Fruit fly (Drosophila melanogaster) whole organism, embryonic: ENCODE data around the gene CG7728.

ENCODE experiments used
- Aef1 ChIP-seq: fragments of 200-800 bp; sonication (Bioruptor generic); IDR thresholded peaks from 3 replicates; pipeline ENCODE4 v1.3.6; 2022; ENCODE audit warnings: missing biosample characterization, missing genetic modification characterization
- B-H2 ChIP-seq: fragments of 200-800 bp; sonication (Bioruptor generic); optimal IDR thresholded peaks from 2 replicates; lab custom pipeline; 2018; ENCODE audit warnings: missing biosample characterization, mild to moderate bottlenecking, missing genetic modification characterization
- C15 ChIP-seq: fragments of 200-800 bp; sonication (Bioruptor generic); IDR thresholded peaks from 3 replicates; pipeline ENCODE4 v1.3.6; 2022; ENCODE audit warnings: missing biosample characterization, missing genetic modification characterization
- CG10147 ChIP-seq: fragments of 200-800 bp; sonication (Bioruptor generic); optimal IDR thresholded peaks from 2 replicates; lab custom pipeline; 2019; ENCODE audit warnings: missing biosample characterization, mild to moderate bottlenecking, missing genetic modification characterization, moderate library complexity
- CG10274 ChIP-seq: fragments of 200-800 bp; sonication (Bioruptor generic); optimal IDR thresholded peaks from 3 replicates; lab custom pipeline; 2017; ENCODE audit warnings: missing biosample characterization, mild to moderate bottlenecking, missing genetic modification characterization
- CG11560 ChIP-seq: fragments of 200-800 bp; sonication (Bioruptor generic); IDR thresholded peaks from 3 replicates; pipeline ENCODE4 v1.3.6; 2022; ENCODE audit warnings: missing biosample characterization, missing genetic modification characterization
- CG11695 ChIP-seq: fragments of 200-800 bp; sonication (Bioruptor generic); IDR thresholded peaks from 3 replicates; pipeline ENCODE4 v1.3.6; 2022; ENCODE audit warnings: missing biosample characterization, missing genetic modification characterization
- CG11696 ChIP-seq: fragments of 200-800 bp; sonication (Bioruptor generic); IDR thresholded peaks from 2 replicates; pipeline ENCODE4 v1.3.6; 2022; ENCODE audit warnings: missing biosample characterization, missing genetic modification characterization
- CG12071 ChIP-seq: fragments of 200-800 bp; sonication (Bioruptor generic); optimal IDR thresholded peaks from 3 replicates; lab custom pipeline; 2018; ENCODE audit warnings: missing biosample characterization, mild to moderate bottlenecking, missing genetic modification characterization
- CG12155 ChIP-seq: fragments of 200-800 bp; sonication (Bioruptor generic); optimal IDR thresholded peaks from 3 replicates; lab custom pipeline; 2016; ENCODE audit warnings: missing biosample characterization, missing genetic modification characterization
- CG12219 ChIP-seq: fragments of 200-800 bp; sonication (Bioruptor generic); optimal IDR thresholded peaks from 3 replicates; lab custom pipeline; 2018; ENCODE audit warnings: missing biosample characterization, mild to moderate bottlenecking, missing genetic modification characterization
- CG12659 ChIP-seq: fragments of 200-800 bp; sonication (Bioruptor generic); optimal IDR thresholded peaks from 3 replicates; lab custom pipeline; 2017; ENCODE audit warnings: mild to moderate bottlenecking, missing biosample characterization, missing genetic modification reagents, missing genetic modification characterization
- CG15479 ChIP-seq: fragments of 200-800 bp; sonication (Bioruptor generic); optimal IDR thresholded peaks from 3 replicates; lab custom pipeline; 2019; ENCODE audit warnings: missing biosample characterization, mild to moderate bottlenecking, missing genetic modification characterization, moderate library complexity
- CG15601 ChIP-seq: fragments of 200-800 bp; sonication (Bioruptor generic); optimal IDR thresholded peaks from 3 replicates; lab custom pipeline; 2019; ENCODE audit warnings: missing biosample characterization, mild to moderate bottlenecking, missing genetic modification characterization, moderate library complexity
- CG1647 ChIP-seq: fragments of 200-800 bp; sonication (Bioruptor generic); optimal IDR thresholded peaks from 3 replicates; lab custom pipeline; 2016; ENCODE audit warnings: missing biosample characterization, missing genetic modification characterization
- CG17912 ChIP-seq: fragments of 200-800 bp; sonication (Bioruptor generic); optimal IDR thresholded peaks from 2 replicates; lab custom pipeline; 2018; ENCODE audit warnings: missing biosample characterization, mild to moderate bottlenecking, missing genetic modification characterization
- CG2199 ChIP-seq: fragments of 200-800 bp; sonication (Bioruptor generic); IDR thresholded peaks from 3 replicates; pipeline ENCODE4 v1.3.6; 2022; ENCODE audit warnings: missing biosample characterization, missing genetic modification characterization
- CG34422 ChIP-seq: fragments of 200-800 bp; sonication (Bioruptor generic); IDR thresholded peaks from 3 replicates; pipeline ENCODE4 v1.3.6; 2022; ENCODE audit warnings: missing biosample characterization, missing genetic modification characterization
- CG43689 ChIP-seq: fragments of 200-800 bp; sonication (Bioruptor generic); IDR thresholded peaks from 2 replicates; pipeline ENCODE4 v1.3.6; 2022; ENCODE audit warnings: missing biosample characterization, missing genetic modification characterization
- CG6683 ChIP-seq: fragments of 200-800 bp; sonication (Bioruptor generic); optimal IDR thresholded peaks from 2 replicates; lab custom pipeline; 2017; ENCODE audit warnings: missing biosample characterization, mild to moderate bottlenecking, missing genetic modification characterization, missing genetic modification reagents
- CG7928 ChIP-seq: fragments of 200-800 bp; sonication (Bioruptor generic); optimal IDR thresholded peaks from 2 replicates; lab custom pipeline; 2017; ENCODE audit warnings: missing biosample characterization, mild to moderate bottlenecking, missing genetic modification characterization
- CG8359 ChIP-seq: fragments of 200-800 bp; sonication (Bioruptor generic); optimal IDR thresholded peaks from 2 replicates; lab custom pipeline; 2017; ENCODE audit warnings: missing biosample characterization, mild to moderate bottlenecking, missing genetic modification characterization, borderline replicate concordance
- CG9609 ChIP-seq: fragments of 200-800 bp; sonication (Bioruptor generic); optimal IDR thresholded peaks from 3 replicates; lab custom pipeline; 2016; ENCODE audit warnings: missing biosample characterization, missing genetic modification characterization
- CrebB ChIP-seq: fragments of 200-800 bp; sonication (Bioruptor generic); optimal IDR thresholded peaks from 3 replicates; lab custom pipeline; 2018; ENCODE audit warnings: missing biosample characterization, mild to moderate bottlenecking, missing genetic modification characterization
- ERR ChIP-seq: fragments of 200-800 bp; sonication (Bioruptor generic); optimal IDR thresholded peaks from 2 replicates; lab custom pipeline; 2016; ENCODE audit warnings: missing biosample characterization, missing genetic modification characterization
- Elba2 ChIP-seq: fragments of 200-800 bp; sonication (Bioruptor generic); optimal IDR thresholded peaks from 3 replicates; lab custom pipeline; 2016; ENCODE audit warnings: missing biosample characterization, missing genetic modification characterization
- Ets97D ChIP-seq: fragments of 200-800 bp; sonication (Bioruptor generic); optimal IDR thresholded peaks from 3 replicates; lab custom pipeline; 2016; ENCODE audit warnings: missing biosample characterization, missing genetic modification characterization
- HHEX ChIP-seq: fragments of 200-800 bp; sonication (Bioruptor generic); optimal IDR thresholded peaks from 3 replicates; lab custom pipeline; 2017; ENCODE audit warnings: missing biosample characterization, mild to moderate bottlenecking, missing genetic modification characterization, missing genetic modification reagents
- Hey ChIP-seq: fragments of 200-800 bp; sonication (Bioruptor generic); optimal IDR thresholded peaks from 3 replicates; lab custom pipeline; 2018; ENCODE audit warnings: missing biosample characterization, mild to moderate bottlenecking, missing genetic modification characterization
- Hr39 ChIP-seq: fragments of >200 bp; optimal IDR thresholded peaks from 2 replicates; lab custom pipeline; 2017
- Hr78 ChIP-seq, 2 experiments: fragments of 200-800 bp in 1 of 2; fragments of >200 bp in 1 of 2; sonication (Bioruptor generic) in 1 of 2; optimal IDR thresholded peaks; 2 replicates each; lab custom pipeline; 2017 to 2019; ENCODE audit warnings: missing biosample characterization in 2 of 2, missing genetic modification characterization in 2 of 2, mild to moderate bottlenecking in 1 of 2, moderate library complexity in 1 of 2
- MESR4 ChIP-seq: fragments of 200-800 bp; sonication (Bioruptor generic); optimal IDR thresholded peaks from 2 replicates; lab custom pipeline; 2018; ENCODE audit warnings: missing biosample characterization, mild to moderate bottlenecking, missing genetic modification characterization, moderate library complexity
- Pdp1 ChIP-seq, 2 experiments: fragments of 200-800 bp; sonication (Bioruptor generic); optimal IDR thresholded peaks; 3 replicates each; lab custom pipeline; 2016; ENCODE audit warnings: missing biosample characterization in 2 of 2, missing genetic modification characterization in 2 of 2, mild to moderate bottlenecking in 1 of 2, moderate library complexity in 1 of 2
- Sox100B ChIP-seq: fragments of 200-800 bp; sonication (Bioruptor generic); optimal IDR thresholded peaks from 3 replicates; lab custom pipeline; 2018; ENCODE audit warnings: missing biosample characterization, mild to moderate bottlenecking, missing genetic modification characterization
- Ssrp ChIP-seq: fragments of 200-800 bp; sonication (Bioruptor generic); optimal IDR thresholded peaks from 2 replicates; lab custom pipeline; 2018; ENCODE audit warnings: missing biosample characterization, mild to moderate bottlenecking, missing genetic modification characterization, moderate library complexity
- Trl ChIP-seq, 3 experiments: fragments of >200 bp in 2 of 3; fragments of 200-800 bp in 1 of 3; sonication (Bioruptor generic) in 1 of 3; optimal IDR thresholded peaks; 2 replicates in 1 of 3; 3 replicates in 2 of 3; lab custom pipeline; 2016 to 2017; ENCODE audit warnings: missing biosample characterization in 1 of 3, missing genetic modification characterization in 1 of 3
- bbx ChIP-seq: fragments of 200-800 bp; sonication (Bioruptor generic); IDR thresholded peaks from 2 replicates; pipeline ENCODE4 v1.3.6; 2022; ENCODE audit warnings: missing biosample characterization, missing genetic modification characterization; ENCODE audit not compliant: partially characterized antibody
- btn ChIP-seq: fragments of 200-800 bp; sonication (Bioruptor generic); optimal IDR thresholded peaks from 2 replicates; lab custom pipeline; 2016; ENCODE audit warnings: missing biosample characterization, missing genetic modification characterization
- cato ChIP-seq: fragments of 200-800 bp; sonication (Bioruptor generic); optimal IDR thresholded peaks from 2 replicates; lab custom pipeline; 2016; ENCODE audit warnings: missing biosample characterization, missing genetic modification characterization, borderline replicate concordance
- emc ChIP-seq: fragments of 200-800 bp; sonication (Bioruptor generic); optimal IDR thresholded peaks from 2 replicates; lab custom pipeline; 2016; ENCODE audit warnings: missing biosample characterization, missing genetic modification characterization
- esg ChIP-seq: fragments of 200-800 bp; sonication (Bioruptor generic); conservative IDR thresholded peaks from 2 replicates; pipeline ENCODE4 v1.3.6; 2022; ENCODE audit warnings: missing biosample characterization, missing genetic modification characterization
- eve ChIP-seq, 2 experiments: fragments of >200 bp; optimal IDR thresholded peaks; 2 replicates each; lab custom pipeline; 2017; ENCODE audit warnings: missing biosample characterization in 2 of 2, missing genetic modification characterization in 2 of 2
- gem ChIP-seq: fragments of 200-800 bp; sonication (Bioruptor generic); optimal IDR thresholded peaks from 2 replicates; lab custom pipeline; 2019; ENCODE audit warnings: missing biosample characterization, mild to moderate bottlenecking, missing genetic modification characterization, moderate library complexity
- klu ChIP-seq: fragments of 200-800 bp; sonication (Bioruptor generic); IDR thresholded peaks from 2 replicates; pipeline ENCODE4 v1.3.6; 2022; ENCODE audit warnings: missing biosample characterization, missing genetic modification characterization
- knrl ChIP-seq: fragments of 200-800 bp; sonication (Bioruptor generic); IDR thresholded peaks from 3 replicates; pipeline ENCODE4 v1.3.6; 2022; ENCODE audit warnings: missing biosample characterization, missing genetic modification characterization; ENCODE audit not compliant: partially characterized antibody
- sna ChIP-seq: fragments of 200-800 bp; sonication (Bioruptor generic); IDR thresholded peaks from 2 replicates; pipeline ENCODE4 v1.3.6; 2022; ENCODE audit warnings: missing biosample characterization, missing genetic modification characterization; ENCODE audit not compliant: partially characterized antibody
- sug ChIP-seq: fragments of 200-800 bp; optimal IDR thresholded peaks from 2 replicates; lab custom pipeline; 2019; ENCODE audit warnings: missing biosample characterization, mild to moderate bottlenecking, missing genetic modification characterization, moderate library complexity
- vnd ChIP-seq: fragments of 200-800 bp; sonication (Bioruptor generic); IDR thresholded peaks from 3 replicates; pipeline ENCODE4 v1.3.6; 2022; ENCODE audit warnings: missing biosample characterization, missing genetic modification characterization; ENCODE audit not compliant: partially characterized antibody
- vvl ChIP-seq: fragments of 200-800 bp; sonication (Bioruptor generic); IDR thresholded peaks from 2 replicates; pipeline ENCODE4 v1.3.6; 2022; ENCODE audit warnings: missing biosample characterization, missing genetic modification characterization
- zfh2 ChIP-seq: fragments of 200-800 bp; sonication (Bioruptor generic); optimal IDR thresholded peaks from 2 replicates; lab custom pipeline; 2016; ENCODE audit warnings: missing biosample characterization, missing genetic modification characterization

CG7728 gene

DNA sequence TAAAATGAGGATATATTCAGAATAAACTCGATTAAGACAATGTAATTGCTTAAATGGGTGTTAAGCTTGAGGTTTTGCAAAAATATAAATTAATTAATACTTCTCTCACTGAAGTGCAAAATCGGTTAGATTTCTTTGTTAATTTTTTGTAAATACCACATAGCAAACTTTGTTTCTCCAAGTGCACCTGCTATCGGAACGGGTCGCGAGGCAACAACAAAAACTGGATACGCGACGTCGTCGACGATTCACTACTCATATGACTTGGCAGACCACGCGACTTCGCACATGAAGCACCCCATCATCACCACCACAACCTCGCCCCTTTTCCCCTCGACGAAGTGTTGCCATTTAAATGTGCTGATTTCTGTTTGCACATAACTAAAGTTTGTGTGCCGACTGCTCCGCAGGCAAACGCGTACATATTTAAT, 9.3 kb upstream of the CG7728 start (continued):
- no peak for TF ChIP-seq cato (GFP tag; lab: Kevin White, UChicago)
- no peak for TF ChIP-seq C15 (GFP tag; lab: Robert Waterston, UW)
- no peak for TF ChIP-seq Sox100B (GFP tag; lab: Kevin White, UChicago)
- TF ChIP-seq eve (GFP tag; optimal IDR thresholded peaks at IDR 0.05; lab: Kevin White, UChicago): no peak
- TF ChIP-seq knrl (GFP tag; lab: Robert Waterston, UW): no peak
- peak in 1 of 2 experiments; percentile 17 for TF ChIP-seq Pdp1 (GFP tag; optimal IDR thresholded peaks at IDR 0.05; lab: Kevin White, UChicago)
- TF ChIP-seq CG11696 (GFP tag; lab: Robert Waterston, UW): peak; percentile 31; the same call in 1 of the 2 replicates
- peak; percentile 11 for TF ChIP-seq CG12659 (GFP tag; lab: Kevin White, UChicago)
- TF ChIP-seq Aef1 (GFP tag; lab: Robert Waterston, UW): no peak
- TF ChIP-seq Hey (tag; lab: Kevin White, UChicago): peak; percentile 28
- peak; percentile 49 for TF ChIP-seq sug (tag; lab: Kevin White, UChicago)
- TF ChIP-seq CG1647 (GFP tag; lab: Kevin White, UChicago): peak; percentile 7
- TF ChIP-seq vnd: no peak
- TF ChIP-seq sna: no peak
- no peak for TF ChIP-seq Hr39 (lab: Kevin White, UChicago)
- no peak for TF ChIP-seq CG12071 (GFP tag; lab: Kevin White, UChicago)
- TF ChIP-seq CG15601: no peak
- TF ChIP-seq Elba2 (GFP tag; lab: Kevin White, UChicago): no peak
- no peak for TF ChIP-seq CG12219
- no peak for TF ChIP-seq MESR4
- TF ChIP-seq esg (GFP tag; lab: Robert Waterston, UW): peak; percentile 25; the same call in 1 of the 2 replicates
- no peak for TF ChIP-seq CG10274 (GFP tag; lab: Kevin White, UChicago)
- no peak for TF ChIP-seq HHEX (GFP tag; lab: Kevin White, UChicago)
- TF ChIP-seq CG11695 (GFP tag; lab: Robert Waterston, UW): peak; percentile 34; the same call in 1 of the 3 replicates
- no peak for TF ChIP-seq Trl (optimal IDR thresholded peaks at IDR 0.05; lab: Kevin White, UChicago)
- TF ChIP-seq Trl (GFP tag; optimal IDR thresholded peaks at IDR 0.05; lab: Kevin White, UChicago): no peak
- no peak for TF ChIP-seq CG9609 (GFP tag; lab: Kevin White, UChicago)
- TF ChIP-seq klu (GFP tag; lab: Robert Waterston, UW): no peak
- no peak for TF ChIP-seq CrebB
- TF ChIP-seq Ssrp (tag; lab: Kevin White, UChicago): peak; percentile 8
- TF ChIP-seq btn: no peak
- TF ChIP-seq CG43689 (GFP tag; lab: Robert Waterston, UW): no peak
- TF ChIP-seq emc (GFP tag; lab: Kevin White, UChicago): no peak
- no peak for TF ChIP-seq CG15479 (GFP tag; lab: Kevin White, UChicago)
- no peak for TF ChIP-seq CG10147 (GFP tag; lab: Kevin White, UChicago)
- TF ChIP-seq gem (tag; lab: Kevin White, UChicago): peak; percentile 63
- TF ChIP-seq B-H2: no peak
- no peak for TF ChIP-seq CG17912
- TF ChIP-seq ERR (GFP tag; lab: Kevin White, UChicago): no peak
- TF ChIP-seq Hr78 (GFP tag; optimal IDR thresholded peaks at IDR 0.05; lab: Kevin White, UChicago): no peak
- no peak for TF ChIP-seq CG7928 (GFP tag; lab: Kevin White, UChicago)
- TF ChIP-seq vvl (GFP tag; lab: Robert Waterston, UW): peak; percentile 53; the same call in 1 of the 2 replicates
- TF ChIP-seq CG2199: peak; percentile 36; the same call in 1 of the 3 replicates
- TF ChIP-seq CG11560: no peak
- no peak for TF ChIP-seq Ets97D (GFP tag; lab: Kevin White, UChicago)
- no peak for TF ChIP-seq bbx (GFP tag; lab: Robert Waterston, UW)
- no peak for TF ChIP-seq CG8359
- no peak for TF ChIP-seq CG6683
- no peak for TF ChIP-seq zfh2 (GFP tag; lab: Kevin White, UChicago)
- peak; percentile 9 for TF ChIP-seq CG12155 (GFP tag; lab: Kevin White, UChicago)
- no peak for TF ChIP-seq CG34422 (GFP tag; lab: Robert Waterston, UW)
